Fruit fly (Drosophila melanogaster) whole organism, embryonic: ENCODE measurements around the gene Mocs1.

Experiments
- BEAF-32 ChIP-seq: fragments of 200-800 bp; sonication (Bioruptor generic); optimal IDR thresholded peaks from 3 replicates; lab custom pipeline; 2017; ENCODE audit warnings: missing biosample characterization, missing genetic modification characterization, mild to moderate bottlenecking, moderate library complexity, missing genetic modification reagents
- CG10147 ChIP-seq: fragments of 200-800 bp; sonication (Bioruptor generic); optimal IDR thresholded peaks from 2 replicates; lab custom pipeline; 2019; ENCODE audit warnings: missing biosample characterization, mild to moderate bottlenecking, missing genetic modification characterization, moderate library complexity
- CG10209 ChIP-seq: fragments of 200-800 bp; sonication (Bioruptor generic); optimal IDR thresholded peaks from 3 replicates; lab custom pipeline; 2017; ENCODE audit warnings: missing biosample characterization, mild to moderate bottlenecking, missing genetic modification characterization, missing genetic modification reagents
- CG1024 ChIP-seq: fragments of 200-800 bp; sonication (Bioruptor generic); IDR thresholded peaks from 2 replicates; pipeline ENCODE4 v1.3.6; 2022; ENCODE audit warnings: missing biosample characterization, missing genetic modification characterization
- CG10462 ChIP-seq: fragments of 200-800 bp; sonication (Bioruptor generic); optimal IDR thresholded peaks from 2 replicates; lab custom pipeline; 2016; ENCODE audit warnings: missing biosample characterization, missing genetic modification characterization
- CG10979 ChIP-seq: fragments of 200-800 bp; sonication (Bioruptor generic); optimal IDR thresholded peaks from 2 replicates; lab custom pipeline; 2018; ENCODE audit warnings: missing biosample characterization, mild to moderate bottlenecking, missing genetic modification characterization, moderate library complexity
- CG13123 ChIP-seq: fragments of 200-800 bp; sonication (Bioruptor generic); optimal IDR thresholded peaks from 2 replicates; lab custom pipeline; 2016; ENCODE audit warnings: missing biosample characterization, missing genetic modification characterization
- CG14014 ChIP-seq: fragments of 200-800 bp; sonication (Bioruptor generic); IDR thresholded peaks from 2 replicates; pipeline ENCODE4 v1.3.6; 2022; ENCODE audit warnings: missing biosample characterization, missing genetic modification characterization
- CG14441 ChIP-seq: fragments of 200-800 bp; sonication (Bioruptor generic); IDR thresholded peaks from 2 replicates; pipeline ENCODE4 v1.3.6; 2022; ENCODE audit warnings: missing biosample characterization, missing genetic modification characterization
- CG16779 ChIP-seq: fragments of 200-800 bp; sonication (Bioruptor generic); IDR thresholded peaks from 2 replicates; pipeline ENCODE4 v1.3.6; 2022; ENCODE audit warnings: missing biosample characterization, missing genetic modification characterization
- CG1792 ChIP-seq: fragments of 200-800 bp; sonication (Bioruptor generic); optimal IDR thresholded peaks from 2 replicates; lab custom pipeline; 2016; ENCODE audit warnings: missing biosample characterization, missing genetic modification characterization
- CG2120 ChIP-seq: fragments of 200-800 bp; sonication (Bioruptor generic); optimal IDR thresholded peaks from 3 replicates; lab custom pipeline; 2016; ENCODE audit warnings: missing biosample characterization, missing genetic modification characterization
- CG31224 ChIP-seq: fragments of 200-800 bp; sonication (Bioruptor generic); IDR thresholded peaks from 2 replicates; pipeline ENCODE4 v1.3.6; 2022; ENCODE audit warnings: missing biosample characterization, missing genetic modification characterization
- CG31365 ChIP-seq: fragments of 200-800 bp; sonication (Bioruptor generic); optimal IDR thresholded peaks from 2 replicates; lab custom pipeline; 2018; ENCODE audit warnings: missing biosample characterization, mild to moderate bottlenecking, missing genetic modification characterization
- CG3726 ChIP-seq: fragments of 200-800 bp; sonication (Bioruptor generic); IDR thresholded peaks from 3 replicates; pipeline ENCODE4, ENCODE4 v1.3.6; 2022; ENCODE audit warnings: missing biosample characterization, missing genetic modification characterization
- CG4360 ChIP-seq: fragments of 200-800 bp; sonication (Bioruptor generic); IDR thresholded peaks from 2 replicates; pipeline ENCODE4 v1.3.6; 2022; ENCODE audit warnings: missing biosample characterization, missing genetic modification characterization
- CG6175 ChIP-seq: fragments of 200-800 bp; sonication (Bioruptor generic); IDR thresholded peaks from 3 replicates; pipeline ENCODE4 v1.3.6; 2022; ENCODE audit warnings: missing biosample characterization, missing genetic modification characterization
- CG6254 ChIP-seq: fragments of 200-800 bp; sonication (Bioruptor generic); optimal IDR thresholded peaks from 3 replicates; lab custom pipeline; 2017; ENCODE audit warnings: mild to moderate bottlenecking, missing biosample characterization, missing genetic modification reagents, missing genetic modification characterization
- CG6854 ChIP-seq: fragments of 200-800 bp; sonication (Bioruptor generic); optimal IDR thresholded peaks from 3 replicates; lab custom pipeline; 2017; ENCODE audit warnings: missing biosample characterization, mild to moderate bottlenecking, missing genetic modification characterization
- CG7786 ChIP-seq: fragments of 200-800 bp; sonication (Bioruptor generic); optimal IDR thresholded peaks from 2 replicates; lab custom pipeline; 2016; ENCODE audit warnings: missing biosample characterization, missing genetic modification characterization
- CG8089 ChIP-seq: fragments of 200-800 bp; sonication (Bioruptor generic); optimal IDR thresholded peaks from 3 replicates; lab custom pipeline; 2016; ENCODE audit warnings: missing biosample characterization, missing genetic modification characterization
- CG8359 ChIP-seq: fragments of 200-800 bp; sonication (Bioruptor generic); optimal IDR thresholded peaks from 2 replicates; lab custom pipeline; 2017; ENCODE audit warnings: missing biosample characterization, mild to moderate bottlenecking, missing genetic modification characterization, borderline replicate concordance
- CG8765 ChIP-seq: fragments of 200-800 bp; sonication (Bioruptor generic); IDR thresholded peaks from 2 replicates; pipeline ENCODE4 v1.3.6; 2022; ENCODE audit warnings: missing biosample characterization, missing genetic modification characterization
- CG9727 ChIP-seq: fragments of 200-800 bp; sonication (Bioruptor generic); optimal IDR thresholded peaks from 3 replicates; lab custom pipeline; 2017; ENCODE audit warnings: missing biosample characterization, mild to moderate bottlenecking, missing genetic modification characterization
- CrebB ChIP-seq: fragments of 200-800 bp; sonication (Bioruptor generic); optimal IDR thresholded peaks from 3 replicates; lab custom pipeline; 2018; ENCODE audit warnings: missing biosample characterization, mild to moderate bottlenecking, missing genetic modification characterization
- Dfd ChIP-seq, 2 experiments: fragments of >200 bp; optimal IDR thresholded peaks; 2 replicates each; lab custom pipeline; 2017; ENCODE audit warnings: missing biosample characterization in 2 of 2, missing genetic modification characterization in 2 of 2
- Gsc ChIP-seq: fragments of 200-800 bp; sonication (Bioruptor generic); IDR thresholded peaks from 2 replicates; pipeline ENCODE4 v1.3.6; 2022; ENCODE audit warnings: missing biosample characterization, missing genetic modification characterization
- Gug ChIP-seq: fragments of 200-800 bp; sonication (Bioruptor generic); IDR thresholded peaks from 4 replicates; pipeline ENCODE4 v1.3.6; 2022; ENCODE audit warnings: missing biosample characterization, missing genetic modification characterization
- NK7.1 ChIP-seq: fragments of 200-800 bp; sonication (Bioruptor generic); optimal IDR thresholded peaks from 3 replicates; lab custom pipeline; 2016; ENCODE audit warnings: missing biosample characterization, missing genetic modification characterization
- Nf-YA ChIP-seq: fragments of 200-800 bp; sonication (Bioruptor generic); IDR thresholded peaks from 2 replicates; pipeline ENCODE4 v1.3.6; 2022; ENCODE audit warnings: missing biosample characterization, missing genetic modification characterization
- Pdp1 ChIP-seq, 2 experiments: fragments of 200-800 bp; sonication (Bioruptor generic); optimal IDR thresholded peaks; 3 replicates each; lab custom pipeline; 2016; ENCODE audit warnings: missing biosample characterization in 2 of 2, missing genetic modification characterization in 2 of 2, mild to moderate bottlenecking in 1 of 2, moderate library complexity in 1 of 2
- Tbp ChIP-seq: fragments of >200 bp; optimal IDR thresholded peaks from 2 replicates; lab custom pipeline; 2018; ENCODE audit warnings: missing biosample characterization, missing genetic modification characterization
- crp ChIP-seq, 2 experiments: fragments of 200-800 bp; sonication (Bioruptor generic); optimal IDR thresholded peaks; 2 replicates in 1 of 2; 3 replicates in 1 of 2; lab custom pipeline; 2017; ENCODE audit warnings: missing biosample characterization in 2 of 2, missing genetic modification characterization in 2 of 2, mild to moderate bottlenecking in 1 of 2, moderate library complexity in 1 of 2
- disco-r ChIP-seq: fragments of 200-800 bp; sonication (Bioruptor generic); optimal IDR thresholded peaks from 2 replicates; lab custom pipeline; 2016; ENCODE audit warnings: missing biosample characterization, missing genetic modification characterization
- dpn ChIP-seq, 2 experiments: fragments of 200-800 bp; sonication (Bioruptor generic); optimal IDR thresholded peaks; 3 replicates each; lab custom pipeline; 2016; ENCODE audit warnings: missing biosample characterization in 2 of 2, missing genetic modification characterization in 2 of 2
- fd102C ChIP-seq: fragments of 200-800 bp; sonication (Bioruptor generic); optimal IDR thresholded peaks from 2 replicates; lab custom pipeline; 2018; ENCODE audit warnings: missing biosample characterization, mild to moderate bottlenecking, missing genetic modification characterization, moderate library complexity
- gt ChIP-seq: fragments of 200-800 bp; sonication (Bioruptor generic); IDR thresholded peaks from 2 replicates; pipeline ENCODE4 v1.3.6; 2022; ENCODE audit warnings: missing biosample characterization, missing genetic modification characterization
- inv ChIP-seq: fragments of 200-800 bp; sonication (Bioruptor generic); IDR thresholded peaks from 2 replicates; pipeline ENCODE4 v1.3.6; 2022; ENCODE audit warnings: missing biosample characterization, missing genetic modification characterization; ENCODE audit not compliant: partially characterized antibody
- klu ChIP-seq: fragments of 200-800 bp; sonication (Bioruptor generic); IDR thresholded peaks from 2 replicates; pipeline ENCODE4 v1.3.6; 2022; ENCODE audit warnings: missing biosample characterization, missing genetic modification characterization
- knrl ChIP-seq: fragments of 200-800 bp; sonication (Bioruptor generic); IDR thresholded peaks from 3 replicates; pipeline ENCODE4 v1.3.6; 2022; ENCODE audit warnings: missing biosample characterization, missing genetic modification characterization; ENCODE audit not compliant: partially characterized antibody
- maf-S ChIP-seq: fragments of 200-800 bp; sonication (Bioruptor generic); optimal IDR thresholded peaks from 2 replicates; lab custom pipeline; 2016; ENCODE audit warnings: missing biosample characterization, missing genetic modification characterization
- pum ChIP-seq: fragments of 200-800 bp; sonication (Bioruptor generic); optimal IDR thresholded peaks from 2 replicates; lab custom pipeline; 2016; ENCODE audit warnings: missing biosample characterization, missing genetic modification characterization
- schlank ChIP-seq: fragments of 200-800 bp; sonication (Bioruptor generic); optimal IDR thresholded peaks from 2 replicates; lab custom pipeline; 2018; ENCODE audit warnings: missing biosample characterization, mild to moderate bottlenecking, missing genetic modification characterization
- sd ChIP-seq: fragments of 200-800 bp; sonication (Bioruptor generic); optimal IDR thresholded peaks from 3 replicates; lab custom pipeline; 2018; ENCODE audit warnings: missing biosample characterization, mild to moderate bottlenecking, missing genetic modification characterization, moderate library complexity
- sens ChIP-seq: fragments of 200-800 bp; sonication (Bioruptor generic); peaks from one replicate; lab custom pipeline; 2016; ENCODE audit warnings: missing biosample characterization, missing genetic modification characterization
- seq ChIP-seq: fragments of 200-800 bp; sonication (Bioruptor generic); IDR thresholded peaks from 2 replicates; pipeline ENCODE4 v1.3.6; 2022; ENCODE audit warnings: missing biosample characterization, missing genetic modification characterization
- shn ChIP-seq: fragments of 200-800 bp; sonication (Bioruptor generic); optimal IDR thresholded peaks from 3 replicates; lab custom pipeline; 2016; ENCODE audit warnings: missing biosample characterization, missing genetic modification characterization
- sug ChIP-seq: fragments of 200-800 bp; optimal IDR thresholded peaks from 2 replicates; lab custom pipeline; 2019; ENCODE audit warnings: missing biosample characterization, mild to moderate bottlenecking, missing genetic modification characterization, moderate library complexity
- zen2 ChIP-seq: fragments of 200-800 bp; sonication (Bioruptor generic); IDR thresholded peaks from 3 replicates; pipeline ENCODE4 v1.3.6; 2022; ENCODE audit warnings: missing biosample characterization, missing genetic modification characterization; ENCODE audit not compliant: partially characterized antibody

The Mocs1 gene

DNA sequence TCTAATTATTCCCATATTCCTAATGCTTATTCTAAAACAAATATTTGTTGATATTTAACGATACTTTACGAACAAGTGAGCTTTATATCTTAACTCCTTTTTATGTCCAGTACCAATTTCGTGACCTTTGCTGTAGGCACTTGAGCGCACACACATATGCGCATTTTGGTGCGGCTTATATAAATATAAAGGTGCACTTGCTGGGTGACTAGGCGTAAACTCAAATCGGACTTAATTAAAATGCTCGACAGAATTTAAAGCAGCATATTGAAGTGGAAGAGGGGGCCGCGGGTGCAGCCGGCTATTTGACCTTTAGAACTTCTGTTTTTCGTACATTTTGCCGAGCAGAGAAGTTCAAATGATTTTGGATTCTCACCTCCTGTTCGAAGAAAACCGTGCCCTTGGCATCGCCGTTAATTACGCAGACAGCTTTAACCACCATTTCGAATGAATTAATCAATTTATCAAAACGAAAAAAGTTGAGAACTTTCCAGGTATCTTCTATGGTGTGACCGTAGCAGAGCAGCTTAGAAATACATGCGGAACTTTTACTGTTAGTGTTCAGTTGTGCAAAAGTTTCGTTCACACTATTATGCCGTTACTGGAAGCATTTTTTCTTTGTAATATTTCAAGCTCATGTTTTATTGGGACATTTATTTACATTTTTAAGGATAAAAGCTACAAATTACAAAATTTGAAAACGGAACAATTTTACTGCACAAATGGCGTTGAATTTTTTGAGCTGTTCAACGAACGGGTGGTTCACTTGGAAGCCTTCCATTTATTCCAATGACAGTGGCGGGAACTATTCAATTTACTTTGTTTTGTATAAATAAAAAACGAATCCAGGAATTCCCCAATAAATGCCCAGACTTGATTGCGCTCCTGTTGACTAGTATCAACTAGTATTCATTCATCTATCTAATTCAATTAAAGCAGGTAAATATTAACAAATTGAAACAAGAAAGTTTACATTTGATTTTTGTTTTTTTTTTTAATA, 43.2 kb downstream of the Mocs1 start, which contains the start of gene Sod1 (continued):
- TF ChIP-seq CG8089 (GFP tag; lab: Kevin White, UChicago), result no peak
- no peak for TF ChIP-seq disco-r
- TF ChIP-seq CG6854 (GFP tag; lab: Kevin White, UChicago), result no peak
- TF ChIP-seq CG3726 (GFP tag; lab: Robert Waterston, UW), result no peak
- no peak for TF ChIP-seq CG4360 (GFP tag; lab: Robert Waterston, UW)
- no peak; the same call in 1 of the 2 replicates for TF ChIP-seq CG14014 (GFP tag; lab: Robert Waterston, UW)
- TF ChIP-seq CG7786 (GFP tag; lab: Kevin White, UChicago), result no peak
- peak in 1 of 2 experiments; percentile 77 for TF ChIP-seq Pdp1 (GFP tag; optimal IDR thresholded peaks at IDR 0.05; lab: Kevin White, UChicago)
- TF ChIP-seq CG16779 (GFP tag; lab: Robert Waterston, UW), result no peak
- no peak for TF ChIP-seq gt (GFP tag; lab: Robert Waterston, UW)
- no peak for TF ChIP-seq Gug
- no peak for TF ChIP-seq Dfd (GFP tag; optimal IDR thresholded peaks at IDR 0.05; lab: Kevin White, UChicago)
- no peak for TF ChIP-seq CG31365
- TF ChIP-seq zen2 (GFP tag; lab: Robert Waterston, UW), result no peak
- TF ChIP-seq shn (GFP tag; lab: Kevin White, UChicago), result no peak
- TF ChIP-seq Nf-YA (GFP tag; lab: Robert Waterston, UW), result no peak
- TF ChIP-seq CG8765 (GFP tag; lab: Robert Waterston, UW), result no peak
- no peak for TF ChIP-seq CG6175 (GFP tag; lab: Robert Waterston, UW)
- no peak for TF ChIP-seq CG6254
- no peak for TF ChIP-seq Gsc
- no peak for TF ChIP-seq CG1024 (GFP tag; lab: Robert Waterston, UW)
- no peak; the same call in 1 of the 2 replicates for TF ChIP-seq CG14441
- no peak for TF ChIP-seq seq (GFP tag; lab: Robert Waterston, UW)
- peak; percentile 20 for TF ChIP-seq BEAF-32 (GFP tag; lab: Kevin White, UChicago)
- no peak for TF ChIP-seq CG10462 (GFP tag; lab: Kevin White, UChicago)
- TF ChIP-seq schlank (tag; lab: Kevin White, UChicago), result no peak
- peak; percentile 12; the same call in 1 of the 3 replicates for TF ChIP-seq knrl (GFP tag; lab: Robert Waterston, UW)
- no peak for TF ChIP-seq crp (GFP tag; optimal IDR thresholded peaks at IDR 0.05; lab: Kevin White, UChicago)
- no peak for TF ChIP-seq CG13123 (GFP tag; lab: Kevin White, UChicago)
- peak; percentile 5 for TF ChIP-seq CG9727 (GFP tag; lab: Kevin White, UChicago)
- TF ChIP-seq CG10209 (GFP tag; lab: Kevin White, UChicago), result no peak
- TF ChIP-seq pum (GFP tag; lab: Kevin White, UChicago), result no peak
- peak; percentile 24 for TF ChIP-seq sd (tag; lab: Kevin White, UChicago)
- TF ChIP-seq inv (GFP tag; lab: Robert Waterston, UW), result no peak
- no peak for TF ChIP-seq CG10147 (GFP tag; lab: Kevin White, UChicago)
- no peak for TF ChIP-seq CG10979 (tag; lab: Kevin White, UChicago)
- peak; percentile 24 for TF ChIP-seq maf-S (GFP tag; lab: Kevin White, UChicago)
- no peak for TF ChIP-seq CG1792 (GFP tag; lab: Kevin White, UChicago)
- TF ChIP-seq CG8359 (GFP tag; lab: Kevin White, UChicago), result no peak
- no peak for TF ChIP-seq klu
- TF ChIP-seq CG2120 (GFP tag; lab: Kevin White, UChicago), result peak; percentile 6
- TF ChIP-seq CrebB (tag; lab: Kevin White, UChicago), result no peak
- TF ChIP-seq sug (tag; lab: Kevin White, UChicago), result no peak
- no peak for TF ChIP-seq fd102C
- no peak for TF ChIP-seq Tbp (GFP tag; lab: Kevin White, UChicago)
- no peak for TF ChIP-seq NK7.1
- no peak for TF ChIP-seq CG31224 (GFP tag; lab: Robert Waterston, UW)
- TF ChIP-seq sens, result peak; percentile 69
- no peak for TF ChIP-seq dpn (GFP tag; optimal IDR thresholded peaks at IDR 0.05; lab: Kevin White, UChicago)
